Worm (Caenorhabditis elegans): ENCODE results near the gene str-67.

DNA sequence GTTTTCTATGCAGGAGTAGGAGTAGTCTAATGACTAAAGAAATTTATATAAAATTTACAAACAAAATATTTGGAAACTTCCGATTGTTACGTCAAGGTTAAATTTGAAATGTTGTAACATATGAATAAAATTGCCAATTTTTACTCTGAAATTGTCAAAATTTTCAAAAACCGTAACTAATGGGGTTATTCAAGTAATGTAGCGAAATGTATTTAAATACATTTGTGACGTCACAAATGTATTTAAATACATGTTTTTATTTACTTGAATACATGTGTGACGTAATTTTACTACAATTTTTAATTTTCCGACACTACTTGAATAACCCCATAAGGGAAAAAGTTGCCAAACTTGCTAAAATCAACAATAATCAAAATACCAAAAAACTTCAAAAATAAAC is 11.0 kb downstream of the str-67 start:
- TF ChIP-seq unc-62 (GFP tag; optimal IDR thresholded peaks at IDR 0.05) (no peak), hlh-4 (tag; optimal IDR thresholded peaks at IDR 0.05) (no peak)

All from whole organism, L1 larva.